Worm (Caenorhabditis elegans) whole organism, L4 larva: ENCODE measurements around the gene srx-29.
A peak's percentile ranks its signal among the peaks of the same experiment; 100 is the strongest.

Source experiments
- F44E2.7 ChIP-seq: fragments of 200-800 bp; sonication (Bioruptor generic); IDR thresholded peaks from 2 replicates; pipeline ENCODE4 v2.1.2; 2022; ENCODE audit warnings: missing genetic modification characterization, missing compliant biosample characterization
- Y75B8A.6 ChIP-seq: fragments of 200-800 bp; sonication (Bioruptor generic); IDR thresholded peaks from 2 replicates; pipeline ENCODE4 v1.3.6; 2022; ENCODE audit warnings: missing genetic modification reagents, missing genetic modification characterization, missing compliant biosample characterization
- ZK546.5 ChIP-seq, 2 experiments: sonication (generic microtip); optimal IDR thresholded peaks; 2 replicates each; lab custom pipeline; 2017; ENCODE audit warnings: missing biosample characterization in 2 of 2, missing genetic modification characterization in 2 of 2
- ama-1 ChIP-seq: fragments of 150-350 bp; optimal IDR thresholded peaks from 2 replicates; lab custom pipeline; 2014; ENCODE audit warnings: inconsistent platforms, mixed read lengths
- ceh-20 ChIP-seq: fragments of 200-800 bp; sonication (Bioruptor generic); IDR thresholded peaks from 2 replicates; pipeline ENCODE4 v1.3.6; 2022; ENCODE audit warnings: missing genetic modification reagents, missing genetic modification characterization, missing compliant biosample characterization
- ceh-28 ChIP-seq: fragments of 150-350 bp; optimal IDR thresholded peaks from 2 replicates; lab custom pipeline; 2014; ENCODE audit warnings: missing biosample characterization, missing genetic modification reagents, missing genetic modification characterization
- ceh-32 ChIP-seq: sonication (generic microtip); optimal IDR thresholded peaks from 2 replicates; lab custom pipeline; 2016; ENCODE audit warnings: mild to moderate bottlenecking, missing genetic modification characterization, missing compliant biosample characterization; ENCODE audit not compliant: poor library complexity
- ces-1 ChIP-seq: fragments of 150-350 bp; sonication (generic microtip); optimal IDR thresholded peaks from 4 replicates; lab custom pipeline; 2014; ENCODE audit warnings: missing biosample characterization, missing genetic modification reagents, missing genetic modification characterization
- cey-2 ChIP-seq: sonication (generic microtip); optimal IDR thresholded peaks from 3 replicates; lab custom pipeline; 2017; ENCODE audit warnings: missing genetic modification characterization, mild to moderate bottlenecking, missing compliant biosample characterization, antibody characterized with exemption, borderline replicate concordance; ENCODE audit not compliant: insufficient read depth
- ctbp-1 ChIP-seq: fragments of 200-800 bp; sonication (Bioruptor generic); IDR thresholded peaks from 2 replicates; pipeline ENCODE4 v1.3.6; 2022; ENCODE audit warnings: missing genetic modification reagents, missing genetic modification characterization, missing compliant biosample characterization
- daf-12 ChIP-seq: fragments of 150-350 bp; optimal IDR thresholded peaks from 2 replicates; lab custom pipeline; 2014; ENCODE audit warnings: missing biosample characterization, missing genetic modification reagents, missing genetic modification characterization
- daf-16 ChIP-seq, 3 experiments: sonication (generic microtip); optimal IDR thresholded peaks; 2 replicates each; lab custom pipeline; 2016 to 2017; ENCODE audit warnings: missing genetic modification characterization in 3 of 3, missing genetic modification reagents in 3 of 3, mild to moderate bottlenecking in 2 of 3, missing compliant biosample characterization in 2 of 3, missing biosample characterization in 1 of 3, moderate library complexity in 1 of 3
- dve-1 ChIP-seq: sonication (generic microtip); optimal IDR thresholded peaks from 2 replicates; lab custom pipeline; 2017; ENCODE audit warnings: antibody characterized with exemption, mild to moderate bottlenecking, missing genetic modification characterization, missing compliant biosample characterization; ENCODE audit not compliant: insufficient read depth
- fos-1 ChIP-seq: fragments of 150-350 bp; optimal IDR thresholded peaks from 2 replicates; lab custom pipeline; 2014; ENCODE audit warnings: missing biosample characterization, missing genetic modification characterization
- hlh-11 ChIP-seq: fragments of 200-800 bp; sonication (Bioruptor generic); optimal IDR thresholded peaks from 2 replicates; lab custom pipeline; 2018; ENCODE audit warnings: mild to moderate bottlenecking, missing genetic modification characterization, missing compliant biosample characterization
- hlh-30 ChIP-seq: sonication (generic microtip); optimal IDR thresholded peaks from 2 replicates; lab custom pipeline; 2017; ENCODE audit warnings: antibody characterized with exemption, mild to moderate bottlenecking, missing genetic modification characterization, missing compliant biosample characterization; ENCODE audit not compliant: insufficient read depth
- jun-1 ChIP-seq: fragments of 150-350 bp; optimal IDR thresholded peaks from 2 replicates; lab custom pipeline; 2014; ENCODE audit warnings: missing biosample characterization, missing genetic modification reagents, missing genetic modification characterization
- lin-38 ChIP-seq: fragments of 200-800 bp; sonication (Bioruptor generic); IDR thresholded peaks from 2 replicates; pipeline ENCODE4 v1.3.6; 2022; ENCODE audit warnings: missing genetic modification reagents, missing genetic modification characterization, missing compliant biosample characterization
- lin-39 ChIP-seq: fragments of 150-350 bp; optimal IDR thresholded peaks from 2 replicates; lab custom pipeline; 2014; ENCODE audit warnings: missing biosample characterization, missing genetic modification reagents, missing genetic modification characterization
- mdl-1 ChIP-seq, 2 experiments: fragments of 150-350 bp in 1 of 2; sonication (generic microtip) in 1 of 2; optimal IDR thresholded peaks; 2 replicates each; lab custom pipeline; 2014 to 2017; ENCODE audit warnings: missing biosample characterization in 2 of 2, missing genetic modification characterization in 2 of 2
- mes-2 ChIP-seq: sonication (generic microtip); optimal IDR thresholded peaks from 2 replicates; lab custom pipeline; 2016; ENCODE audit warnings: missing genotype, mild to moderate bottlenecking, missing genetic modification characterization, missing compliant biosample characterization; ENCODE audit not compliant: poor library complexity, severe bottlenecking
- mxl-2 ChIP-seq: fragments of 200-800 bp; sonication (Bioruptor generic); conservative IDR thresholded peaks from 2 replicates; pipeline ENCODE4 v1.3.6; 2022; ENCODE audit warnings: missing genetic modification reagents, missing genetic modification characterization, missing compliant biosample characterization
- nhr-102 ChIP-seq: sonication (generic microtip); optimal IDR thresholded peaks from 2 replicates; lab custom pipeline; 2016; ENCODE audit warnings: mild to moderate bottlenecking, missing genetic modification characterization, moderate library complexity, missing compliant biosample characterization
- nhr-111 ChIP-seq: fragments of 200-800 bp; sonication (Bioruptor generic); optimal IDR thresholded peaks from 2 replicates; lab custom pipeline; 2018; ENCODE audit warnings: mild to moderate bottlenecking, missing genetic modification characterization, missing compliant biosample characterization
- nhr-28 ChIP-seq: fragments of 150-350 bp; optimal IDR thresholded peaks from 2 replicates; lab custom pipeline; 2014; ENCODE audit warnings: missing biosample characterization, missing genetic modification characterization
- nhr-48 ChIP-seq: sonication (generic microtip); optimal IDR thresholded peaks from 2 replicates; lab custom pipeline; 2016; ENCODE audit warnings: mild to moderate bottlenecking, missing genetic modification characterization, missing compliant biosample characterization
- nhr-77 ChIP-seq: fragments of 150-350 bp; optimal IDR thresholded peaks from 2 replicates; lab custom pipeline; 2014; ENCODE audit warnings: missing biosample characterization, missing genetic modification characterization
- pha-4 ChIP-seq, 2 experiments: fragments of 150-350 bp in 1 of 2; fragments of 200-800 bp in 1 of 2; sonication (Bioruptor generic) in 1 of 2; IDR thresholded peaks in 1 of 2; optimal IDR thresholded peaks in 1 of 2; 2 replicates each; pipeline versions ENCODE4 v1.3.6 to Lab custom; 2014 to 2022; ENCODE audit warnings: missing genetic modification characterization in 2 of 2, missing genetic modification reagents in 2 of 2, missing biosample characterization in 1 of 2, missing compliant biosample characterization in 1 of 2
- set-16 ChIP-seq: fragments of 200-800 bp; sonication (Bioruptor generic); IDR thresholded peaks from 2 replicates; pipeline ENCODE4 v1.3.6; 2022; ENCODE audit warnings: missing genetic modification reagents, missing genetic modification characterization, missing compliant biosample characterization
- snpc-4 ChIP-seq: fragments of 150-350 bp; optimal IDR thresholded peaks from 2 replicates; lab custom pipeline; 2014; ENCODE audit warnings: missing biosample characterization, missing genetic modification characterization
- tag-97 ChIP-seq: fragments of 200-800 bp; sonication (Bioruptor generic); IDR thresholded peaks from 2 replicates; pipeline ENCODE4 v1.3.6; 2022; ENCODE audit warnings: missing genetic modification characterization, missing compliant biosample characterization
- tra-1 ChIP-seq: fragments of 200-800 bp; sonication (Bioruptor generic); IDR thresholded peaks from 2 replicates; pipeline ENCODE4 v1.3.6; 2022; ENCODE audit warnings: missing genetic modification reagents, missing genetic modification characterization, missing compliant biosample characterization
- unc-39 ChIP-seq: sonication (generic microtip); optimal IDR thresholded peaks from 2 replicates; lab custom pipeline; 2017; ENCODE audit warnings: missing biosample characterization, missing genetic modification characterization
- unc-62 ChIP-seq, 3 experiments: fragments of 150-350 bp in 1 of 3; sonication (generic microtip); optimal IDR thresholded peaks in 2 of 3; peaks in 1 of 3; 1 replicate in 1 of 3; 2 replicates in 2 of 3; lab custom pipeline; 2014 to 2017; ENCODE audit warnings: missing biosample characterization in 3 of 3, missing genetic modification characterization in 3 of 3, missing genetic modification reagents in 3 of 3, missing genotype in 1 of 3
- zfp-2 ChIP-seq: sonication (generic microtip); optimal IDR thresholded peaks from 2 replicates; lab custom pipeline; 2016; ENCODE audit warnings: mild to moderate bottlenecking, missing genetic modification characterization, missing compliant biosample characterization
- zip-2 ChIP-seq: fragments of 150-350 bp; optimal IDR thresholded peaks from 2 replicates; lab custom pipeline; 2014; ENCODE audit warnings: missing biosample characterization, missing genetic modification characterization
- ztf-7 ChIP-seq: fragments of 150-350 bp; optimal IDR thresholded peaks from 2 replicates; lab custom pipeline; 2014; ENCODE audit warnings: missing biosample characterization, missing genetic modification characterization

Gene srx-29

ce11 chrV:15715636-15716035, 17.6 kb upstream of the srx-29 start:
- TF ChIP-seq mdl-1 (tag; optimal IDR thresholded peaks at IDR 0.05; lab: Kevin White, UChicago) (peak in 1 of 2 experiments; percentile 11), nhr-111 (GFP tag; lab: Kevin White, UChicago) (no peak), daf-16 (GFP tag; optimal IDR thresholded peaks at IDR 0.05; lab: Kevin White, UChicago) (peak in 1 of 2 experiments; percentile 83), daf-16 (tag; optimal IDR thresholded peaks at IDR 0.05; lab: Kevin White, UChicago) (peak; percentile 94), dve-1 (tag; lab: Kevin White, UChicago) (peak; percentile 27), lin-38 (GFP tag; lab: Robert Waterston, UW) (no peak), unc-62 (GFP tag; optimal IDR thresholded peaks at IDR 0.05 in 1 of 2; lab: Kevin White, UChicago) (peak in 1 of 2 experiments; percentile 54), unc-62 (tag; optimal IDR thresholded peaks at IDR 0.05; lab: Kevin White, UChicago) (no peak)

- TF ChIP-seq daf-16 (GFP tag; optimal IDR thresholded peaks at IDR 0.05; lab: Kevin White, UChicago) (no peak), daf-16 (tag; optimal IDR thresholded peaks at IDR 0.05; lab: Kevin White, UChicago) (peak; percentile 84), Y75B8A.6 (no peak), hlh-30 (tag; lab: Kevin White, UChicago) (peak; percentile 39), dve-1 (tag; lab: Kevin White, UChicago) (peak; percentile 66)
Measured at ce11 chrV:15712385-15712784, 14.4 kb upstream of the srx-29 start.

- TF ChIP-seq cey-2 (tag; lab: Kevin White, UChicago), result no peak
- no peak for TF ChIP-seq mxl-2 (GFP tag; lab: Robert Waterston, UW)
- no peak for TF ChIP-seq mdl-1 (tag; optimal IDR thresholded peaks at IDR 0.05; lab: Kevin White, UChicago)
- TF ChIP-seq nhr-48 (tag; lab: Kevin White, UChicago), result no peak
- TF ChIP-seq dve-1 (tag; lab: Kevin White, UChicago), result no peak
- no peak for TF ChIP-seq zfp-2 (tag; lab: Kevin White, UChicago)
- no peak for TF ChIP-seq set-16 (GFP tag; lab: Robert Waterston, UW)
- no peak for TF ChIP-seq ztf-7 (tag; lab: Kevin White, UChicago)
- no peak for TF ChIP-seq zip-2 (tag; lab: Kevin White, UChicago)
- TF ChIP-seq daf-16 (GFP tag; optimal IDR thresholded peaks at IDR 0.05; lab: Kevin White, UChicago), result no peak
- TF ChIP-seq daf-16 (tag; optimal IDR thresholded peaks at IDR 0.05; lab: Kevin White, UChicago), result no peak
- TF ChIP-seq hlh-30 (tag; lab: Kevin White, UChicago), result no peak
- TF ChIP-seq ceh-32 (tag; lab: Kevin White, UChicago), result no peak
Measured at ce11 chrV:15711898-15712297, 13.9 kb upstream of the srx-29 start, which contains the start of gene str-101. TSS of gene str-101 (minus strand) at chrV:15711998.

ce11 chrV:15710401-15710800, 12.4 kb upstream of the srx-29 start, which contains the start of gene Y6E2A.1:
TSS of gene Y6E2A.1 (minus strand) at chrV:15710501.
- no peak for TF ChIP-seq ces-1 (GFP tag; lab: Kevin White, UChicago)
- no peak for TF ChIP-seq mes-2 (tag; lab: Kevin White, UChicago)
- TF ChIP-seq ZK546.5 (tag; optimal IDR thresholded peaks at IDR 0.05; lab: Kevin White, UChicago), result no peak
- no peak for TF ChIP-seq ctbp-1 (GFP tag; lab: Robert Waterston, UW)
- no peak for TF ChIP-seq set-16 (GFP tag; lab: Robert Waterston, UW)
- no peak for TF ChIP-seq nhr-102 (tag; lab: Kevin White, UChicago)
- TF ChIP-seq ceh-28 (tag; lab: Kevin White, UChicago), result no peak
- TF ChIP-seq daf-16 (GFP tag; optimal IDR thresholded peaks at IDR 0.05; lab: Kevin White, UChicago), result no peak
- no peak for TF ChIP-seq daf-16 (tag; optimal IDR thresholded peaks at IDR 0.05; lab: Kevin White, UChicago)
- no peak for TF ChIP-seq snpc-4 (tag; lab: Kevin White, UChicago)
- no peak for TF ChIP-seq fos-1 (tag; lab: Kevin White, UChicago)
- no peak for TF ChIP-seq lin-39

ce11 chrV:15707982-15708381, 10.0 kb upstream of the srx-29 start:
- 0 out of 2 replicates have a peak, but pooled peaks have one; percentile 20 for TF ChIP-seq ceh-20 (GFP tag; lab: Robert Waterston, UW)
- no peak for TF ChIP-seq nhr-77 (tag; lab: Kevin White, UChicago)
- no peak for TF ChIP-seq ama-1 (lab: Kevin White, UChicago)
- no peak for TF ChIP-seq tag-97 (GFP tag; lab: Robert Waterston, UW)
- no peak for TF ChIP-seq pha-4 (GFP tag; IDR thresholded peaks at IDR 0.05; lab: Robert Waterston, UW)
- no peak for TF ChIP-seq pha-4 (tag; optimal IDR thresholded peaks at IDR 0.05; lab: Kevin White, UChicago)
- no peak for TF ChIP-seq cey-2 (tag; lab: Kevin White, UChicago)
- peak; percentile 55 for TF ChIP-seq nhr-28 (tag; lab: Kevin White, UChicago)
- no peak for TF ChIP-seq zfp-2 (tag; lab: Kevin White, UChicago)
- TF ChIP-seq unc-62 (GFP tag; optimal IDR thresholded peaks at IDR 0.05 in 1 of 2; lab: Kevin White, UChicago), result peak in 1 of 2 experiments; percentile 81
- TF ChIP-seq unc-62 (tag; optimal IDR thresholded peaks at IDR 0.05; lab: Kevin White, UChicago), result no peak
- no peak for TF ChIP-seq unc-39 (tag; lab: Kevin White, UChicago)
- TF ChIP-seq F44E2.7 (GFP tag; lab: Robert Waterston, UW), result no peak
- no peak for TF ChIP-seq daf-12 (tag; lab: Kevin White, UChicago)
- no peak for TF ChIP-seq hlh-30 (tag; lab: Kevin White, UChicago)
- TF ChIP-seq hlh-11 (tag; lab: Kevin White, UChicago), result no peak
- TF ChIP-seq tra-1 (GFP tag; lab: Robert Waterston, UW), result 0 out of 2 replicates have a peak, but pooled peaks have one; percentile 31
- TF ChIP-seq jun-1 (tag; lab: Kevin White, UChicago), result no peak
